Fruit fly (Drosophila melanogaster) whole organism, pupa: ENCODE measurements around the gene Jhbp7.

ENCODE experiments used
- CG10348 ChIP-seq: fragments of 200-800 bp; sonication (Bioruptor generic); IDR thresholded peaks from 2 replicates; pipeline ENCODE4 v1.3.6; 2022; ENCODE audit warnings: missing biosample characterization, missing genetic modification characterization
- CG12605 ChIP-seq: fragments of 200-800 bp; sonication (Bioruptor generic); IDR thresholded peaks from 2 replicates; pipeline ENCODE4 v1.3.6; 2022; ENCODE audit warnings: missing biosample characterization, missing genetic modification characterization
- CG13204 ChIP-seq: fragments of 200-800 bp; sonication (Bioruptor generic); optimal IDR thresholded peaks from 2 replicates; lab custom pipeline; 2018; ENCODE audit warnings: missing biosample characterization, mild to moderate bottlenecking, missing genetic modification characterization, moderate library complexity
- CG14655 ChIP-seq: fragments of 200-800 bp; sonication (Bioruptor generic); optimal IDR thresholded peaks from 3 replicates; lab custom pipeline; 2017; ENCODE audit warnings: mild to moderate bottlenecking, missing biosample characterization, missing genetic modification reagents, missing genetic modification characterization
- CG15710 ChIP-seq: fragments of 200-800 bp; sonication (Bioruptor generic); optimal IDR thresholded peaks from 2 replicates; lab custom pipeline; 2018; ENCODE audit warnings: missing biosample characterization, mild to moderate bottlenecking, missing genetic modification characterization, moderate library complexity
- CG17806 ChIP-seq: fragments of 200-800 bp; sonication (Bioruptor generic); optimal IDR thresholded peaks from 2 replicates; lab custom pipeline; 2018; ENCODE audit warnings: missing biosample characterization, mild to moderate bottlenecking, missing genetic modification characterization, moderate library complexity
- CG32121 ChIP-seq: fragments of 200-800 bp; sonication (Bioruptor generic); IDR thresholded peaks from 2 replicates; pipeline ENCODE4 v1.3.6; 2022; ENCODE audit warnings: missing biosample characterization, missing genetic modification characterization
- CG34367 ChIP-seq: fragments of 200-800 bp; sonication (Bioruptor generic); optimal IDR thresholded peaks from 2 replicates; lab custom pipeline; 2018; ENCODE audit warnings: missing biosample characterization, mild to moderate bottlenecking, missing genetic modification characterization
- CG4496 ChIP-seq: fragments of 200-800 bp; sonication (Bioruptor generic); IDR thresholded peaks from 3 replicates; pipeline ENCODE4 v1.3.6; 2022; ENCODE audit warnings: missing biosample characterization, missing genetic modification characterization
- CG8159 ChIP-seq: fragments of 200-800 bp; sonication (Bioruptor generic); optimal IDR thresholded peaks from 3 replicates; lab custom pipeline; 2018; ENCODE audit warnings: missing biosample characterization, mild to moderate bottlenecking, missing genetic modification characterization, moderate library complexity
- CG8301 ChIP-seq: fragments of 200-800 bp; sonication (Bioruptor generic); optimal IDR thresholded peaks from 2 replicates; lab custom pipeline; 2018; ENCODE audit warnings: missing biosample characterization, mild to moderate bottlenecking, missing genetic modification characterization
- CG9948 ChIP-seq: fragments of 200-800 bp; sonication (Bioruptor generic); optimal IDR thresholded peaks from 2 replicates; lab custom pipeline; 2018; ENCODE audit warnings: missing biosample characterization, mild to moderate bottlenecking, missing genetic modification characterization, moderate library complexity
- EcR ChIP-seq: fragments of 200-800 bp; sonication (Bioruptor generic); optimal IDR thresholded peaks from 3 replicates; lab custom pipeline; 2019; ENCODE audit warnings: missing biosample characterization, missing genetic modification characterization, mild to moderate bottlenecking, moderate library complexity, missing genetic modification reagents
- Ets98B ChIP-seq: fragments of 200-800 bp; sonication (Bioruptor generic); IDR thresholded peaks from 2 replicates; pipeline ENCODE4 v1.3.6; 2022; ENCODE audit warnings: missing biosample characterization, missing genetic modification characterization
- Pif1A ChIP-seq: fragments of 200-800 bp; sonication (Bioruptor generic); optimal IDR thresholded peaks from 3 replicates; lab custom pipeline; 2016; ENCODE audit warnings: missing biosample characterization, missing genetic modification characterization
- Pif1B ChIP-seq: fragments of 200-800 bp; sonication (Bioruptor generic); optimal IDR thresholded peaks from 3 replicates; lab custom pipeline; 2016; ENCODE audit warnings: missing biosample characterization, missing genetic modification characterization
- Snoo ChIP-seq: fragments of 200-800 bp; sonication (Bioruptor generic); optimal IDR thresholded peaks from 3 replicates; lab custom pipeline; 2017; ENCODE audit warnings: missing biosample characterization, mild to moderate bottlenecking, missing genetic modification characterization, inconsistent platforms
- fd96Ca ChIP-seq: fragments of 200-800 bp; sonication (Bioruptor generic); IDR thresholded peaks from 3 replicates; pipeline ENCODE4 v1.3.6; 2022; ENCODE audit warnings: missing biosample characterization, missing genetic modification characterization
- gl ChIP-seq: fragments of 200-800 bp; sonication (Bioruptor generic); optimal IDR thresholded peaks from 2 replicates; lab custom pipeline; 2018; ENCODE audit warnings: missing biosample characterization, mild to moderate bottlenecking, missing genetic modification characterization
- rn ChIP-seq: fragments of 200-800 bp; sonication (Bioruptor generic); IDR thresholded peaks from 2 replicates; pipeline ENCODE4 v1.3.6; 2022; ENCODE audit warnings: missing biosample characterization, missing genetic modification characterization

Jhbp7 gene

dm6 chr3R:25266751-25267150, 29.3 kb downstream of the Jhbp7 start:
- TF ChIP-seq Pif1B (GFP tag; lab: Kevin White, UChicago) = no peak

DNA sequence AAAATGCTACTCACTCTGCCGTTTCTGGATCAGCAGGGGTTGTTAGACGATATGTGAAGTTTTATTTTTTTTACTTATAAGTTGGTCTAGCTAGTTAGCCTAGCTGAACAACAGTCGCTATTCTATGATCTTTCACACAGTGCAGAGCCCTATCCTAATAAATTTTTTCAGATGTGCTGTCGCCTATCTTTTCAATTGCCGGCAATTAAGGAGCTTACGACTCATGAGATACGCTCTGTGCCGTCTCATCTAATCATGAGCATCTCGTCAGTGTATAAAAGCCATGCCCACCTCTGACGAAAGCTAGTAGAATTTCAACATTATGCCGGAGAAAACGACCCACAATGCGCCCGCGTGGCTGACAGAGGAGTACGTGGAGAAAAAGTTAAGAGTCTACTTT, 32.5 kb downstream of the Jhbp7 start, which contains the start of the genes CG11889 and CG11891:
CG11889 (plus strand) TSS at position 301 of the 400 bp plus-strand sequence.
CG11891 (plus strand) TSS at position 301 of the 400 bp plus-strand sequence.
- TF ChIP-seq CG4496 (GFP tag; lab: Robert Waterston, UW) (no peak), Pif1B (GFP tag; lab: Kevin White, UChicago) (no peak), Ets98B (GFP tag; lab: Robert Waterston, UW) (no peak), CG12605 (GFP tag; lab: Robert Waterston, UW) (no peak), gl (tag; lab: Kevin White, UChicago) (no peak), CG34367 (tag; lab: Kevin White, UChicago) (no peak), rn (no peak), CG17806 (tag; lab: Kevin White, UChicago) (no peak), Pif1A (GFP tag; lab: Kevin White, UChicago) (no peak), Snoo (tag; lab: Kevin White, UChicago) (no peak), EcR (GFP tag; lab: Kevin White, UChicago) (no peak), CG15710 (tag; lab: Kevin White, UChicago) (no peak), CG13204 (GFP tag; lab: Kevin White, UChicago) (no peak), CG8159 (tag; lab: Kevin White, UChicago) (no peak)

DNA sequence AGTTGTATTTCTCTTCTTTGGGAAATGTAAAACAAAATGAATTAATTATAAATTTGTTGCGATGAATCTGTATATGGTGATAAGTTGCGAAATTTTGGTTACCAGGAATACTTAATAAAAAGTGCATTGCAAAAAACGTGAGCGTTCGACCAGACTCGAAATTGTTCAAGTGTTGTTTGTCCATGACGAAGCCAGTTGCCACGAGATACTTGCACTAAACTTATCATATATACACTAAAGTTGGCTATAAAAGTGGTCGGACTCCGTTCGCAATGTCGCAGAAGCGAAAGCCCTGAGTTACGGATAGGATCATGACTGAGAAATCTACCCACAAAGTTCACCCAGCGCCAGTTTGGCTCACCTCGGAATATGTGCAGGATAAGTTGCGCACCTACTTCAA, 36.1 kb downstream of the Jhbp7 start, which contains the start of gene CG11878:
CG11878 (plus strand) TSS at position 301 of the 400 bp plus-strand sequence.
- TF ChIP-seq CG32121 (GFP tag; lab: Robert Waterston, UW) (no peak), CG8301 (tag; lab: Kevin White, UChicago) (no peak), CG4496 (GFP tag; lab: Robert Waterston, UW) (no peak), fd96Ca (GFP tag; lab: Robert Waterston, UW) (no peak), Ets98B (GFP tag; lab: Robert Waterston, UW) (no peak), CG13204 (GFP tag; lab: Kevin White, UChicago) (no peak), CG17806 (tag; lab: Kevin White, UChicago) (no peak), Pif1B (GFP tag; lab: Kevin White, UChicago) (no peak), CG15710 (tag; lab: Kevin White, UChicago) (no peak), CG9948 (no peak), Pif1A (GFP tag; lab: Kevin White, UChicago) (no peak), CG12605 (GFP tag; lab: Robert Waterston, UW) (no peak)

dm6 chr3R:25275276-25275675, 37.9 kb downstream of the Jhbp7 start:
- no peak for TF ChIP-seq fd96Ca (GFP tag; lab: Robert Waterston, UW)

dm6 chr3R:25277112-25277511, 39.7 kb downstream of the Jhbp7 start, which contains the start of gene CG10513:
CG10513 (minus strand) TSS chr3R:25277212.
- TF ChIP-seq fd96Ca (GFP tag; lab: Robert Waterston, UW) (no peak), CG9948 (no peak), Pif1A (GFP tag; lab: Kevin White, UChicago) (no peak), CG10348 (GFP tag; lab: Robert Waterston, UW) (no peak), CG34367 (tag; lab: Kevin White, UChicago) (no peak), CG15710 (tag; lab: Kevin White, UChicago) (no peak), EcR (GFP tag; lab: Kevin White, UChicago) (no peak), CG14655 (GFP tag; lab: Kevin White, UChicago) (no peak), CG12605 (GFP tag; lab: Robert Waterston, UW) (no peak), CG17806 (tag; lab: Kevin White, UChicago) (no peak), CG8159 (tag; lab: Kevin White, UChicago) (no peak)

dm6 chr3R:25279796-25280350, 42.5 kb downstream of the Jhbp7 start, which contains the start of gene CG10514:
CG10514 (minus strand) TSS chr3R:25279846.
- TF ChIP-seq CG12605 (GFP tag; lab: Robert Waterston, UW) (no peak), CG15710 (tag; lab: Kevin White, UChicago) (no peak), EcR (GFP tag; lab: Kevin White, UChicago) (no peak), Pif1A (GFP tag; lab: Kevin White, UChicago) (peak; percentile 6), CG17806 (tag; lab: Kevin White, UChicago) (no peak), CG13204 (GFP tag; lab: Kevin White, UChicago) (no peak), CG8159 (tag; lab: Kevin White, UChicago) (no peak)

DNA sequence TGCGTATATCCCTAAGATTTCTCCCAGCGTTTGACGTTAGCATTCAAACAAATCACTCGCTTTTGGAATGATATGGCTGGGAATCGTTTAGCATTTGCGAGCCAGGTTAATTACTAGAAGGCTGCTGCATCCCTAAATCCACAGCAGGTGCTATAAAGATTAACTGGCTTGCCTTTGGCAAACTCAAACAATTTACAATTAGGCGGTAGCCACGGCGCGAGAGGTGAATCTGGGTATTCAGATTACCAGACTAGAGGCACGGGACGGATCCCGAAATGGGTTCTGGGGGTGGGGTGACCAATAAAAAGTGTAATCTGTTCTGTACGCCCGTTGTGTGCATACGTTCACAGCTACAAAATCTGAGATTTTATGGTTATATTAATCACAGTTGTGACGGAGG, 43.8 kb downstream of the Jhbp7 start, which contains the start of gene CG11892:
CG11892 (plus strand) TSS at position 384 of the 400 bp plus-strand sequence.
- TF ChIP-seq CG34367 (tag; lab: Kevin White, UChicago) = no peak
- no peak for TF ChIP-seq EcR (GFP tag; lab: Kevin White, UChicago)
- TF ChIP-seq CG12605 (GFP tag; lab: Robert Waterston, UW) = no peak
- no peak for TF ChIP-seq CG17806 (tag; lab: Kevin White, UChicago)
- TF ChIP-seq CG8159 (tag; lab: Kevin White, UChicago) = no peak
- no peak for TF ChIP-seq fd96Ca (GFP tag; lab: Robert Waterston, UW)
- no peak for TF ChIP-seq Ets98B (GFP tag; lab: Robert Waterston, UW)
- no peak for TF ChIP-seq CG14655 (GFP tag; lab: Kevin White, UChicago)
